Fruit fly (Drosophila melanogaster) whole organism, embryonic: ENCODE data around the gene CG14088.
A peak's percentile ranks its signal among the peaks of the same experiment; 100 is the strongest.

ENCODE experiments used
- C15 ChIP-seq: fragments of 200-800 bp; sonication (Bioruptor generic); IDR thresholded peaks from 3 replicates; pipeline ENCODE4 v1.3.6; 2022; ENCODE audit warnings: missing biosample characterization, missing genetic modification characterization
- CG10147 ChIP-seq: fragments of 200-800 bp; sonication (Bioruptor generic); optimal IDR thresholded peaks from 2 replicates; lab custom pipeline; 2019; ENCODE audit warnings: missing biosample characterization, mild to moderate bottlenecking, missing genetic modification characterization, moderate library complexity
- CG10267 ChIP-seq: fragments of 200-800 bp; sonication (Bioruptor generic); optimal IDR thresholded peaks from 2 replicates; lab custom pipeline; 2018; ENCODE audit warnings: missing biosample characterization, mild to moderate bottlenecking, missing genetic modification characterization, moderate library complexity
- CG10431 ChIP-seq: fragments of 200-800 bp; sonication (Bioruptor generic); optimal IDR thresholded peaks from 3 replicates; lab custom pipeline; 2018; ENCODE audit warnings: missing biosample characterization, mild to moderate bottlenecking, missing genetic modification characterization
- CG10565 ChIP-seq: fragments of 200-800 bp; sonication (Bioruptor generic); optimal IDR thresholded peaks from 3 replicates; lab custom pipeline; 2016; ENCODE audit warnings: missing biosample characterization, mild to moderate bottlenecking, missing genetic modification characterization
- CG12659 ChIP-seq: fragments of 200-800 bp; sonication (Bioruptor generic); optimal IDR thresholded peaks from 3 replicates; lab custom pipeline; 2017; ENCODE audit warnings: mild to moderate bottlenecking, missing biosample characterization, missing genetic modification reagents, missing genetic modification characterization
- CG14014 ChIP-seq: fragments of 200-800 bp; sonication (Bioruptor generic); IDR thresholded peaks from 2 replicates; pipeline ENCODE4 v1.3.6; 2022; ENCODE audit warnings: missing biosample characterization, missing genetic modification characterization
- CG14860 ChIP-seq: fragments of 200-800 bp; sonication (Bioruptor generic); IDR thresholded peaks from 3 replicates; pipeline ENCODE4 v1.3.6; 2022; ENCODE audit warnings: missing biosample characterization, missing genetic modification characterization; ENCODE audit not compliant: partially characterized antibody
- CG17359 ChIP-seq: fragments of 200-800 bp; sonication (Bioruptor generic); optimal IDR thresholded peaks from 3 replicates; lab custom pipeline; 2018; ENCODE audit warnings: missing biosample characterization, mild to moderate bottlenecking, missing genetic modification characterization, moderate library complexity
- CG3065 ChIP-seq: fragments of 200-800 bp; sonication (Bioruptor generic); optimal IDR thresholded peaks from 2 replicates; lab custom pipeline; 2016; ENCODE audit warnings: missing biosample characterization, missing genetic modification characterization
- CG31441 ChIP-seq: fragments of 200-800 bp; sonication (Bioruptor generic); IDR thresholded peaks from 2 replicates; pipeline ENCODE4 v1.3.6; 2022; ENCODE audit warnings: missing biosample characterization, missing genetic modification characterization
- CG34224 ChIP-seq: fragments of 200-800 bp; sonication (Bioruptor generic); IDR thresholded peaks from 3 replicates; pipeline ENCODE4 v1.3.6; 2022; ENCODE audit warnings: missing biosample characterization, missing genetic modification characterization; ENCODE audit not compliant: partially characterized antibody
- CG7786 ChIP-seq: fragments of 200-800 bp; sonication (Bioruptor generic); optimal IDR thresholded peaks from 2 replicates; lab custom pipeline; 2016; ENCODE audit warnings: missing biosample characterization, missing genetic modification characterization
- CG8944 ChIP-seq: fragments of 200-800 bp; sonication (Bioruptor generic); optimal IDR thresholded peaks from 3 replicates; lab custom pipeline; 2016; ENCODE audit warnings: missing biosample characterization, missing genetic modification characterization
- CoRest ChIP-seq: fragments of 200-800 bp; sonication (Bioruptor generic); optimal IDR thresholded peaks from 3 replicates; lab custom pipeline; 2018; ENCODE audit warnings: missing biosample characterization, mild to moderate bottlenecking, missing genetic modification characterization, moderate library complexity
- Dbx ChIP-seq: fragments of 200-800 bp; sonication (Bioruptor generic); IDR thresholded peaks from 3 replicates; pipeline ENCODE4 v1.3.6; 2022; ENCODE audit warnings: missing biosample characterization, missing genetic modification characterization
- Dip3 ChIP-seq: fragments of 200-800 bp; sonication (Bioruptor generic); optimal IDR thresholded peaks from 3 replicates; lab custom pipeline; 2016; ENCODE audit warnings: missing biosample characterization, missing genetic modification characterization
- Dll ChIP-seq: fragments of 200-800 bp; sonication (Bioruptor generic); IDR thresholded peaks from 4 replicates; pipeline ENCODE4 v1.3.6; 2022; ENCODE audit warnings: missing biosample characterization, missing genetic modification characterization; ENCODE audit not compliant: partially characterized antibody
- Drgx ChIP-seq: fragments of 200-800 bp; sonication (Bioruptor generic); IDR thresholded peaks from 2 replicates; pipeline ENCODE4 v1.3.6; 2022; ENCODE audit warnings: missing biosample characterization, missing genetic modification characterization
- E2f2 ChIP-seq: fragments of 200-800 bp; sonication (Bioruptor generic); IDR thresholded peaks from 2 replicates; pipeline ENCODE4 v1.3.6; 2022; ENCODE audit warnings: missing biosample characterization, missing genetic modification characterization
- Gsc ChIP-seq: fragments of 200-800 bp; sonication (Bioruptor generic); IDR thresholded peaks from 2 replicates; pipeline ENCODE4 v1.3.6; 2022; ENCODE audit warnings: missing biosample characterization, missing genetic modification characterization
- HHEX ChIP-seq: fragments of 200-800 bp; sonication (Bioruptor generic); optimal IDR thresholded peaks from 3 replicates; lab custom pipeline; 2017; ENCODE audit warnings: missing biosample characterization, mild to moderate bottlenecking, missing genetic modification characterization, missing genetic modification reagents
- HLH3B ChIP-seq: fragments of 200-800 bp; sonication (Bioruptor generic); IDR thresholded peaks from 2 replicates; pipeline ENCODE4 v1.3.6; 2022; ENCODE audit warnings: missing biosample characterization, missing genetic modification characterization
- Meics ChIP-seq: fragments of 200-800 bp; sonication (Bioruptor generic); optimal IDR thresholded peaks from 2 replicates; lab custom pipeline; 2017; ENCODE audit warnings: missing biosample characterization, mild to moderate bottlenecking, missing genetic modification characterization
- Nf-YC ChIP-seq: fragments of 200-800 bp; optimal IDR thresholded peaks from 3 replicates; lab custom pipeline; 2019; ENCODE audit warnings: missing biosample characterization, mild to moderate bottlenecking, missing genetic modification characterization, moderate library complexity
- Oaz ChIP-seq: fragments of 200-800 bp; sonication (Bioruptor generic); IDR thresholded peaks from 2 replicates; pipeline ENCODE4 v1.3.6; 2022; ENCODE audit warnings: missing biosample characterization, missing genetic modification characterization
- Oli ChIP-seq: fragments of 200-800 bp; sonication (Bioruptor generic); optimal IDR thresholded peaks from 2 replicates; lab custom pipeline; 2018; ENCODE audit warnings: missing biosample characterization, mild to moderate bottlenecking, missing genetic modification characterization, moderate library complexity
- Sox100B ChIP-seq: fragments of 200-800 bp; sonication (Bioruptor generic); optimal IDR thresholded peaks from 3 replicates; lab custom pipeline; 2018; ENCODE audit warnings: missing biosample characterization, mild to moderate bottlenecking, missing genetic modification characterization
- Xrp1 ChIP-seq: fragments of 200-800 bp; sonication (Bioruptor generic); IDR thresholded peaks from 2 replicates; pipeline ENCODE4 v1.3.6; 2022; ENCODE audit warnings: missing biosample characterization, missing genetic modification characterization
- YL-1 ChIP-seq: fragments of 200-800 bp; sonication (Bioruptor generic); optimal IDR thresholded peaks from 3 replicates; lab custom pipeline; 2017; ENCODE audit warnings: missing biosample characterization, mild to moderate bottlenecking, missing genetic modification characterization
- ara ChIP-seq: fragments of 200-800 bp; sonication (Bioruptor generic); IDR thresholded peaks from 2 replicates; pipeline ENCODE4 v1.3.6; 2022; ENCODE audit warnings: missing biosample characterization, missing genetic modification characterization
- ase ChIP-seq: fragments of 200-800 bp; sonication (Bioruptor generic); IDR thresholded peaks from 3 replicates; pipeline ENCODE4 v1.3.6; 2022; ENCODE audit warnings: missing biosample characterization, missing genetic modification characterization
- bbx ChIP-seq: fragments of 200-800 bp; sonication (Bioruptor generic); IDR thresholded peaks from 2 replicates; pipeline ENCODE4 v1.3.6; 2022; ENCODE audit warnings: missing biosample characterization, missing genetic modification characterization; ENCODE audit not compliant: partially characterized antibody
- bcd ChIP-seq: fragments of 200-800 bp; sonication (Bioruptor generic); optimal IDR thresholded peaks from 2 replicates; lab custom pipeline; 2017; ENCODE audit warnings: missing biosample characterization, mild to moderate bottlenecking, missing genetic modification characterization
- bowl ChIP-seq: fragments of 200-800 bp; sonication (Bioruptor generic); IDR thresholded peaks from 2 replicates; pipeline ENCODE4 v1.3.6; 2022; ENCODE audit warnings: missing biosample characterization, missing genetic modification characterization
- br ChIP-seq: fragments of >200 bp; optimal IDR thresholded peaks from 2 replicates; lab custom pipeline; 2017
- ci ChIP-seq: fragments of 200-800 bp; sonication (Bioruptor generic); IDR thresholded peaks from 3 replicates; pipeline ENCODE4 v1.3.6; 2022; ENCODE audit warnings: missing biosample characterization, missing genetic modification characterization
- crp ChIP-seq, 2 experiments: fragments of 200-800 bp; sonication (Bioruptor generic); optimal IDR thresholded peaks; 2 replicates in 1 of 2; 3 replicates in 1 of 2; lab custom pipeline; 2017; ENCODE audit warnings: missing biosample characterization in 2 of 2, missing genetic modification characterization in 2 of 2, mild to moderate bottlenecking in 1 of 2, moderate library complexity in 1 of 2
- exex ChIP-seq: fragments of 200-800 bp; sonication (Bioruptor generic); optimal IDR thresholded peaks from 4 replicates; lab custom pipeline; 2018; ENCODE audit warnings: missing biosample characterization, mild to moderate bottlenecking, missing genetic modification characterization, moderate library complexity
- maf-S ChIP-seq: fragments of 200-800 bp; sonication (Bioruptor generic); optimal IDR thresholded peaks from 2 replicates; lab custom pipeline; 2016; ENCODE audit warnings: missing biosample characterization, missing genetic modification characterization
- oc ChIP-seq: fragments of 200-800 bp; sonication (Bioruptor generic); optimal IDR thresholded peaks from 2 replicates; lab custom pipeline; 2018; ENCODE audit warnings: missing biosample characterization, mild to moderate bottlenecking, missing genetic modification characterization, moderate library complexity
- otp ChIP-seq: fragments of 200-800 bp; sonication (Bioruptor generic); IDR thresholded peaks from 3 replicates; pipeline ENCODE4, ENCODE4 v1.3.6; 2022; ENCODE audit warnings: missing biosample characterization, missing genetic modification characterization
- pan ChIP-seq, 4 experiments: fragments of >200 bp in 3 of 4; fragments of 200-800 bp in 1 of 4; sonication (Bioruptor generic) in 1 of 4; optimal IDR thresholded peaks in 3 of 4; IDR thresholded peaks in 1 of 4; 2 replicates each; pipeline versions ENCODE4 v1.3.6 to Lab custom; 2017 to 2022; ENCODE audit warnings: missing biosample characterization in 2 of 4, missing genetic modification characterization in 2 of 4, mixed read lengths in 1 of 4
- pzg ChIP-seq: fragments of 200-800 bp; sonication (Bioruptor generic); optimal IDR thresholded peaks from 3 replicates; lab custom pipeline; 2018; ENCODE audit warnings: missing biosample characterization, mild to moderate bottlenecking, missing genetic modification characterization, moderate library complexity
- scrt ChIP-seq: fragments of 200-800 bp; sonication (Bioruptor generic); optimal IDR thresholded peaks from 2 replicates; lab custom pipeline; 2018; ENCODE audit warnings: missing biosample characterization, mild to moderate bottlenecking, missing genetic modification characterization, moderate library complexity
- sd ChIP-seq: fragments of 200-800 bp; sonication (Bioruptor generic); optimal IDR thresholded peaks from 3 replicates; lab custom pipeline; 2018; ENCODE audit warnings: missing biosample characterization, mild to moderate bottlenecking, missing genetic modification characterization, moderate library complexity
- slp2 ChIP-seq: fragments of 200-800 bp; sonication (Bioruptor generic); optimal IDR thresholded peaks from 2 replicates; lab custom pipeline; 2016; ENCODE audit warnings: missing biosample characterization, missing genetic modification characterization
- stc ChIP-seq: fragments of 200-800 bp; sonication (Bioruptor generic); IDR thresholded peaks from 2 replicates; pipeline ENCODE4 v1.3.6; 2022; ENCODE audit warnings: missing biosample characterization, missing genetic modification characterization
- tll ChIP-seq, 2 experiments: fragments of 200-800 bp in 1 of 2; fragments of >200 bp in 1 of 2; sonication (Bioruptor generic) in 1 of 2; optimal IDR thresholded peaks; 2 replicates each; lab custom pipeline; 2017 to 2019; ENCODE audit warnings: missing biosample characterization in 2 of 2, missing genetic modification characterization in 2 of 2, mild to moderate bottlenecking in 1 of 2, moderate library complexity in 1 of 2
- vvl ChIP-seq: fragments of 200-800 bp; sonication (Bioruptor generic); IDR thresholded peaks from 2 replicates; pipeline ENCODE4 v1.3.6; 2022; ENCODE audit warnings: missing biosample characterization, missing genetic modification characterization
- zf30C ChIP-seq: fragments of 200-800 bp; sonication (Bioruptor generic); optimal IDR thresholded peaks from 3 replicates; lab custom pipeline; 2018; ENCODE audit warnings: missing biosample characterization, mild to moderate bottlenecking, missing genetic modification characterization

CG14088 gene

DNA sequence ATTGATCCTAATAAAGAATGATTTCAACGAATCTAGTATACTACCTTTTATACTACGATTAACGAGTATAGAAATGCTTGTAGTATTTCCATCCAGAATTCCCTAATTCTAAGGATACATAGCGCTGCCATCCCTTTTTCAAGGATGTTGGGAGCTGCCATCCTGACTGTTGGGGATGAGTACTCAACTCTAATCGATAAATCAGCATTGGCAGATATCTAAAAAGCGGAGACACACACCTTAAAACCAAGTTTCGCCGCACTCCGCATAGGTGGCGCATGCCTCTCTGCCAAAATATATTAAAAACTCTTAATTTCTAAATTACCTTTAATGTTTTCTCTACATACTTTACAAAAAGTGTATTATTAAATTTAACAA is 23.8 kb upstream of the CG14088 start, which contains the start of gene fal:
fal (plus strand) TSS at position 330 of the 378 bp plus-strand sequence.
- TF ChIP-seq Dbx (GFP tag; lab: Robert Waterston, UW): no peak
- no peak for TF ChIP-seq crp (GFP tag; optimal IDR thresholded peaks at IDR 0.05; lab: Kevin White, UChicago)
- no peak for TF ChIP-seq CG12659 (GFP tag; lab: Kevin White, UChicago)
- peak; percentile 36; the same call in 1 of the 2 replicates for TF ChIP-seq Xrp1 (GFP tag; lab: Robert Waterston, UW)
- no peak for TF ChIP-seq Drgx (GFP tag; lab: Robert Waterston, UW)
- no peak for TF ChIP-seq Nf-YC (tag; lab: Kevin White, UChicago)
- peak; percentile 11 for TF ChIP-seq bcd
- TF ChIP-seq Meics (GFP tag; lab: Kevin White, UChicago): peak; percentile 15
- TF ChIP-seq vvl (GFP tag; lab: Robert Waterston, UW): peak; percentile 13; the same call in 1 of the 2 replicates
- TF ChIP-seq C15 (GFP tag; lab: Robert Waterston, UW): no peak
- TF ChIP-seq ase: 0 out of 3 replicates have a peak, but pooled peaks have one; percentile 7
- TF ChIP-seq bbx: no peak
- TF ChIP-seq maf-S: no peak
- no peak for TF ChIP-seq otp (GFP tag; lab: Robert Waterston, UW)
- TF ChIP-seq ci (GFP tag; lab: Robert Waterston, UW): no peak
- no peak for TF ChIP-seq CG34224 (GFP tag; lab: Robert Waterston, UW)
- peak; percentile 72 for TF ChIP-seq pzg (GFP tag; lab: Kevin White, UChicago)
- no peak for TF ChIP-seq YL-1 (GFP tag; lab: Kevin White, UChicago)
- no peak for TF ChIP-seq CG14014 (GFP tag; lab: Robert Waterston, UW)
- TF ChIP-seq CG31441 (GFP tag; lab: Robert Waterston, UW): no peak
- TF ChIP-seq Dip3 (GFP tag; lab: Kevin White, UChicago): peak; percentile 26
- no peak for TF ChIP-seq Gsc (GFP tag; lab: Robert Waterston, UW)
- no peak for TF ChIP-seq E2f2 (GFP tag; lab: Robert Waterston, UW)
- no peak for TF ChIP-seq Oli (tag; lab: Kevin White, UChicago)
- TF ChIP-seq Dll (GFP tag; lab: Robert Waterston, UW): no peak
- TF ChIP-seq CG3065 (GFP tag; lab: Kevin White, UChicago): no peak
- TF ChIP-seq CG10147: no peak
- no peak for TF ChIP-seq stc (GFP tag; lab: Robert Waterston, UW)
- peak; percentile 26 for TF ChIP-seq CG8944 (GFP tag; lab: Kevin White, UChicago)
- no peak for TF ChIP-seq scrt
- TF ChIP-seq pan (optimal IDR thresholded peaks at IDR 0.05; lab: Kevin White, UChicago): no peak
- TF ChIP-seq pan (GFP tag; optimal IDR thresholded peaks at IDR 0.05 in 1 of 2, IDR thresholded peaks at IDR 0.05 in 1 of 2): peak in 1 of 2 experiments; percentile 16
- TF ChIP-seq br: no peak
- no peak for TF ChIP-seq HHEX (GFP tag; lab: Kevin White, UChicago)
- TF ChIP-seq ara (GFP tag; lab: Robert Waterston, UW): no peak
- no peak for TF ChIP-seq CG10565
- no peak for TF ChIP-seq exex (tag; lab: Kevin White, UChicago)
- no peak for TF ChIP-seq Oaz (GFP tag; lab: Robert Waterston, UW)
- TF ChIP-seq CG7786: no peak
- no peak for TF ChIP-seq tll (GFP tag; optimal IDR thresholded peaks at IDR 0.05; lab: Kevin White, UChicago)
- no peak for TF ChIP-seq sd (tag; lab: Kevin White, UChicago)
- no peak for TF ChIP-seq CG10431 (GFP tag; lab: Kevin White, UChicago)
- no peak for TF ChIP-seq CG14860
- no peak for TF ChIP-seq Sox100B (GFP tag; lab: Kevin White, UChicago)
- peak; percentile 28 for TF ChIP-seq CG10267 (tag; lab: Kevin White, UChicago)
- no peak for TF ChIP-seq HLH3B (GFP tag; lab: Robert Waterston, UW)
- no peak for TF ChIP-seq oc (tag; lab: Kevin White, UChicago)
- no peak for TF ChIP-seq bowl
- TF ChIP-seq zf30C (GFP tag; lab: Kevin White, UChicago): no peak
- no peak for TF ChIP-seq CG17359
- TF ChIP-seq slp2 (GFP tag; lab: Kevin White, UChicago): no peak
- no peak for TF ChIP-seq CoRest (tag; lab: Kevin White, UChicago)
